Worm (Caenorhabditis elegans): ENCODE data around the gene rps-11.

Gene rps-11

DNA sequence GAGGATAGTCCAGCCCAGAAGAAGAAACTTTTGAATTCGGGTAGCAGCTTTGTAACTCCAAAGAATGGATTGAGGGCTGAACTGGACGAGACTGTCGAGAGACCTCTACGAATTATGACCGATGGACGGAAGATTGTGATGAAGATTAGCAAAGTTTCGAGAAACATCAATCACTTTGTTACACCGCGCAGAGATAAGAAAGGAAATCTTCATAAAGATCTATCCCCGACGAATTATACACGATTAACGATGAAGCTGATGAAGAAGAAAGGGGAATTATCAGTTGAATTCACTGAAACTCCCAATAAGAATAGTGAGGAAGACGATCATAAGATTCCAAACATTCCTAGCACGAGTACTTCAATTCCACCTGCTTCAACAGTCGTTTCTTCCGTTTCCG lies 2.7 kb upstream of the rps-11 start:
- TF ChIP-seq D2030.7 (GFP tag; IDR thresholded peaks at IDR 0.05) = no peak
- TF ChIP-seq lag-1 (GFP tag; IDR thresholded peaks at IDR 0.05) = no peak
- TF ChIP-seq F57A8.1 (GFP tag; optimal IDR thresholded peaks at IDR 0.05) = no peak
- no peak for TF ChIP-seq ceh-27 (GFP tag; optimal IDR thresholded peaks at IDR 0.05)
- TF ChIP-seq egrh-3 (GFP tag; IDR thresholded peaks at IDR 0.05) = no peak

DNA sequence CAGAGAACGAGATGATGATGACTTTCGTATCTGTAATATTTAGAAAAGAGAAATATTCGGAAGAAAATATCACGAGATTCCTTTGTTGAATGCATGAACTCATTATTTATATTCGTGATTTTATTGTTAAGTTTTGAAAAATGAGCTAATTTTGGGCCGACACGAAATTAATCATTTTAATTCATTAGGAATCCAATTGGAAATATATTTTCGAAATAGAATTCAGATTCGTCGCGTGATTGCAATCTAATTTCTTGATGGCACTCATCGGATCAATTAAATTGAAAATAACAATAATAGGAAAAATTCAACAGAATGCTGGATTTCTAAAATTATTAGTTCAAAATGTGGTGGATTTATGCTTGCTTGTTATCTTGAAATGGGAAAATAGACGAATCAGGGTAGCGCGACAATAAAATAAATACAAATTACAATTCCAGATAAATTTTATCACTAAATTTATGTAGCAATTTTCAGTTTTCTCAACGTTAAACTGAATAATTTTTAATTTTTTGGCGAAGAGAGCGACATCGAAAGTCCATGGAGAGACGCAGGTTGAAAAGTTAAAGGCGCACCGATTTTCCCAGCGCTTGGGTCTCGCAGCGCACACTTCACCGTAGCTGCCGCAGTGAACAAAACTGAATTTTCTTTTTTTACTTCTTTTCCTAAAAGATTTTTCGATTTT lies 578 bp upstream of the rps-11 start:
- no peak for TF ChIP-seq snpc-4 (GFP tag; optimal IDR thresholded peaks at IDR 0.05)
- peak; percentile 25 to 57 (median 36) for TF ChIP-seq snpc-4 (tag; optimal IDR thresholded peaks at IDR 0.05)
- peak; percentile 72 for TF ChIP-seq madf-6 (GFP tag; IDR thresholded peaks at IDR 0.05)
- peak; percentile 76 for TF ChIP-seq hmg-1.2 (GFP tag; IDR thresholded peaks at IDR 0.05)
- TF ChIP-seq hsf-1 (GFP tag; IDR thresholded peaks at IDR 0.05) = peak; percentile 28; the same call in 1 of the 2 replicates
- TF ChIP-seq xnd-1 (tag; optimal IDR thresholded peaks at IDR 0.05) = peak; percentile 24
- TF ChIP-seq ceh-58 (GFP tag; IDR thresholded peaks at IDR 0.05) = no peak
- peak; percentile 60; the same call in 1 of the 2 replicates for TF ChIP-seq nfyb-1 (GFP tag; IDR thresholded peaks at IDR 0.05)
- TF ChIP-seq ceh-79 (tag; optimal IDR thresholded peaks at IDR 0.05) = no peak
- TF ChIP-seq D2030.7 (GFP tag; IDR thresholded peaks at IDR 0.05) = peak; percentile 72
- TF ChIP-seq K12H6.12 (tag; optimal IDR thresholded peaks at IDR 0.05) = peak; percentile 15
- peak; percentile 36 for TF ChIP-seq lin-54 (GFP tag; optimal IDR thresholded peaks at IDR 0.05)
- no peak for TF ChIP-seq bed-2 (GFP tag; IDR thresholded peaks at IDR 0.05)
- TF ChIP-seq nhr-179 (tag; optimal IDR thresholded peaks at IDR 0.05) = no peak
- TF ChIP-seq pbrm-1 (GFP tag; IDR thresholded peaks at IDR 0.05) = peak; percentile 43; the same call in 1 of the 2 replicates
- TF ChIP-seq rpc-1 (optimal IDR thresholded peaks at IDR 0.05) = peak; percentile 1
- peak; percentile 3 for TF ChIP-seq rpc-1 (tag; optimal IDR thresholded peaks at IDR 0.05)
- no peak for TF ChIP-seq ccch-3 (GFP tag; optimal IDR thresholded peaks at IDR 0.05)
- no peak for TF ChIP-seq lin-26 (GFP tag; IDR thresholded peaks at IDR 0.05)
- peak; percentile 64 for TF ChIP-seq ceh-100 (GFP tag; IDR thresholded peaks at IDR 0.05)
- peak in 1 of 2 experiments; percentile 21 for TF ChIP-seq rec-8 (tag; optimal IDR thresholded peaks at IDR 0.05)
- TF ChIP-seq mcd-1 (GFP tag; IDR thresholded peaks at IDR 0.05) = peak; percentile 71
- TF ChIP-seq lin-40 (tag; optimal IDR thresholded peaks at IDR 0.05) = peak; percentile 49
- no peak for TF ChIP-seq Y79H2A.3 (GFP tag; conservative IDR thresholded peaks at IDR 0.05)
- no peak for TF ChIP-seq ztf-3 (GFP tag; optimal IDR thresholded peaks at IDR 0.05)
- TF ChIP-seq B0019.2 (GFP tag; conservative IDR thresholded peaks at IDR 0.05) = no peak
- peak; percentile 67 for TF ChIP-seq ceh-91 (GFP tag; IDR thresholded peaks at IDR 0.05)
- no peak for TF ChIP-seq sptf-2 (GFP tag; optimal IDR thresholded peaks at IDR 0.05)
- peak; percentile 75 for TF ChIP-seq F23B12.7 (tag; optimal IDR thresholded peaks at IDR 0.05; ENCODE audit: insufficient read depth)
- TF ChIP-seq tbp1 (GFP tag; optimal IDR thresholded peaks at IDR 0.05) = peak; percentile 60
- TF ChIP-seq chd-7 (tag; optimal IDR thresholded peaks at IDR 0.05) = peak; percentile 5
- TF ChIP-seq pha-4 (tag; optimal IDR thresholded peaks at IDR 0.05) = peak; percentile 19
- peak; percentile 94 for TF ChIP-seq F33H1.4 (GFP tag; IDR thresholded peaks at IDR 0.05)
- TF ChIP-seq egrh-3 (GFP tag; IDR thresholded peaks at IDR 0.05) = 0 out of 2 replicates have a peak, but pooled peaks have one; percentile 16
- TF ChIP-seq tlf-1 (GFP tag; optimal IDR thresholded peaks at IDR 0.05) = peak; percentile 35
- TF ChIP-seq unc-62 (GFP tag; optimal IDR thresholded peaks at IDR 0.05) = no peak
- 0 out of 2 replicates have a peak, but pooled peaks have one; percentile 14 for TF ChIP-seq K11D2.4 (GFP tag; IDR thresholded peaks at IDR 0.05)
- peak; percentile 74; the same call in 1 of the 2 replicates for TF ChIP-seq madf-3 (GFP tag; IDR thresholded peaks at IDR 0.05)
- peak; percentile 54 for TF ChIP-seq repo-1 (tag; optimal IDR thresholded peaks at IDR 0.05)
- TF ChIP-seq lsl-1 (GFP tag; optimal IDR thresholded peaks at IDR 0.05) = peak; percentile 69
- peak in 1 of 3 experiments; percentile 37 for TF ChIP-seq lin-35 (GFP tag; optimal IDR thresholded peaks at IDR 0.05)
- TF ChIP-seq lsy-27 (tag; optimal IDR thresholded peaks at IDR 0.05; ENCODE audit: borderline replicate concordance, insufficient read depth) = peak; percentile 23

Data from whole organism, young adult.